Worm (Caenorhabditis elegans) whole organism, L1 larva: Measurements from ENCODE around the gene T24E12.12.

Experiments
- C04F5.9 ChIP-seq: sonication (generic microtip); optimal IDR thresholded peaks from 2 replicates; lab custom pipeline; 2016; ENCODE audit warnings: missing genetic modification characterization, missing compliant biosample characterization
- F16B12.6 ChIP-seq: fragments of 150-350 bp; optimal IDR thresholded peaks from 2 replicates; lab custom pipeline; 2014; ENCODE audit warnings: missing biosample characterization, missing genetic modification characterization
- efl-1 ChIP-seq, 4 experiments: fragments of 150-350 bp; optimal IDR thresholded peaks in 3 of 4; peaks in 1 of 4; 1 replicate in 1 of 4; 2 replicates in 3 of 4; lab custom pipeline; 2014; ENCODE audit warnings: missing biosample characterization in 2 of 4, missing genetic modification characterization in 2 of 4, missing genetic modification reagents in 2 of 4
- egl-27 ChIP-seq, 2 experiments: fragments of 150-350 bp in 1 of 2; sonication (generic microtip); optimal IDR thresholded peaks; 3 replicates each; lab custom pipeline; 2017 to 2018; ENCODE audit warnings: missing biosample characterization in 2 of 2, missing genetic modification characterization in 2 of 2, missing genetic modification reagents in 2 of 2
- elt-2 ChIP-seq: sonication (generic microtip); optimal IDR thresholded peaks from 2 replicates; lab custom pipeline; 2016; ENCODE audit warnings: missing genetic modification characterization, mild to moderate bottlenecking, inconsistent platforms, missing compliant biosample characterization, missing genetic modification reagents
- grh-1 ChIP-seq: fragments of 200-800 bp; sonication (Bioruptor generic); IDR thresholded peaks from 2 replicates; pipeline ENCODE4 v1.3.6; 2022; ENCODE audit warnings: missing genetic modification reagents, missing genetic modification characterization, missing compliant biosample characterization
- hpl-2 ChIP-seq: fragments of 150-350 bp; optimal IDR thresholded peaks from 2 replicates; lab custom pipeline; 2014; ENCODE audit warnings: missing biosample characterization, missing genetic modification reagents, missing genetic modification characterization
- nhr-47 ChIP-seq: sonication (generic microtip); optimal IDR thresholded peaks from 2 replicates; lab custom pipeline; 2016; ENCODE audit warnings: mild to moderate bottlenecking, missing genetic modification characterization, moderate library complexity, missing compliant biosample characterization
- snu-23 ChIP-seq: sonication (generic microtip); optimal IDR thresholded peaks from 2 replicates; lab custom pipeline; 2016; ENCODE audit warnings: missing genetic modification characterization, missing compliant biosample characterization
- sox-4 ChIP-seq: sonication (generic microtip); optimal IDR thresholded peaks from 2 replicates; lab custom pipeline; 2016; ENCODE audit warnings: missing genetic modification characterization, missing compliant biosample characterization
- zip-4 ChIP-seq: fragments of 200-800 bp; sonication (Bioruptor generic); optimal IDR thresholded peaks from 2 replicates; lab custom pipeline; 2018; ENCODE audit warnings: mild to moderate bottlenecking, missing genetic modification characterization, moderate library complexity, missing compliant biosample characterization

T24E12.12 gene

ce11 chrII:3808104-3808503 lies 49.0 kb downstream of the T24E12.12 start, which contains the start of gene F54D10.5 (continued):
- TF ChIP-seq snu-23 (GFP tag; lab: Kevin White, UChicago), result peak; percentile 82
- peak; percentile 54 for TF ChIP-seq C04F5.9
- TF ChIP-seq F16B12.6, result peak; percentile 68
- no peak for TF ChIP-seq egl-27 (tag; optimal IDR thresholded peaks at IDR 0.05; lab: Kevin White, UChicago)
- TF ChIP-seq elt-2 (tag; lab: Kevin White, UChicago), result peak; percentile 73
- no peak for TF ChIP-seq hpl-2
- peak; percentile 77 for TF ChIP-seq grh-1 (GFP tag; lab: Robert Waterston, UW)
- TF ChIP-seq nhr-47 (tag; lab: Kevin White, UChicago), result peak; percentile 85
- peak; percentile 13 for TF ChIP-seq zip-4
- TF ChIP-seq efl-1 (optimal IDR thresholded peaks at IDR 0.05; lab: Kevin White, UChicago), result peak; percentile 81 to 95
- peak; percentile 91 to 99 for TF ChIP-seq efl-1 (GFP tag; optimal IDR thresholded peaks at IDR 0.05 in 1 of 2; lab: Kevin White, UChicago)

ce11 chrII:3808643-3809042 lies 49.6 kb downstream of the T24E12.12 start:
- TF ChIP-seq egl-27 (tag; optimal IDR thresholded peaks at IDR 0.05; lab: Kevin White, UChicago) (no peak), sox-4 (tag; lab: Kevin White, UChicago) (no peak)
